Worm (Caenorhabditis elegans) whole organism, early embryonic: Measurements from ENCODE around the gene bath-30.

Experiments
- B0310.2 ChIP-seq: sonication (generic microtip); optimal IDR thresholded peaks from 2 replicates; lab custom pipeline; 2016; ENCODE audit warnings: mild to moderate bottlenecking, missing genetic modification characterization, missing compliant biosample characterization
- F13C5.2 ChIP-seq: sonication (generic microtip); optimal IDR thresholded peaks from 2 replicates; lab custom pipeline; 2017; ENCODE audit warnings: mild to moderate bottlenecking, missing genetic modification characterization, inconsistent platforms, missing compliant biosample characterization
- aly-1 ChIP-seq: sonication (generic microtip); optimal IDR thresholded peaks from 2 replicates; lab custom pipeline; 2016; ENCODE audit warnings: missing genetic modification characterization, missing compliant biosample characterization
- ama-1 ChIP-seq: fragments of 150-350 bp; optimal IDR thresholded peaks from 2 replicates; lab custom pipeline; 2014
- ceh-13 ChIP-seq: fragments of 200-800 bp; sonication (Bioruptor generic); optimal IDR thresholded peaks from 2 replicates; lab custom pipeline; 2018; ENCODE audit warnings: mild to moderate bottlenecking, missing genetic modification characterization, missing compliant biosample characterization
- ceh-36 ChIP-seq: sonication (generic microtip); optimal IDR thresholded peaks from 2 replicates; lab custom pipeline; 2016; ENCODE audit warnings: missing genetic modification characterization, inconsistent platforms, missing compliant biosample characterization
- ets-7 ChIP-seq: sonication (generic microtip); optimal IDR thresholded peaks from 2 replicates; lab custom pipeline; 2016; ENCODE audit warnings: missing genotype, missing genetic modification characterization, missing compliant biosample characterization
- flt-1 ChIP-seq: fragments of 200-800 bp; sonication (Bioruptor generic); IDR thresholded peaks from 2 replicates; pipeline ENCODE4 v1.3.6; 2022; ENCODE audit warnings: missing genetic modification characterization, missing compliant biosample characterization
- hmbx-1 ChIP-seq: sonication (generic microtip); optimal IDR thresholded peaks from 2 replicates; lab custom pipeline; 2016; ENCODE audit warnings: mild to moderate bottlenecking, missing genetic modification characterization, missing compliant biosample characterization
- hmg-4 ChIP-seq: fragments of 200-800 bp; sonication (Bioruptor generic); optimal IDR thresholded peaks from 2 replicates; lab custom pipeline; 2018; ENCODE audit warnings: mild to moderate bottlenecking, missing genetic modification characterization, missing compliant biosample characterization
- hnd-1 ChIP-seq: sonication (generic microtip); optimal IDR thresholded peaks from 2 replicates; lab custom pipeline; 2016; ENCODE audit warnings: missing genetic modification characterization, missing compliant biosample characterization
- pes-1 ChIP-seq: fragments of 200-800 bp; sonication (Bioruptor generic); IDR thresholded peaks from 2 replicates; pipeline ENCODE4 v1.3.6; 2022; ENCODE audit warnings: missing genetic modification reagents, missing genetic modification characterization, missing compliant biosample characterization
- scrt-1 ChIP-seq: fragments of 200-800 bp; sonication (Bioruptor generic); IDR thresholded peaks from 2 replicates; pipeline ENCODE4 v1.3.6; 2022; ENCODE audit warnings: missing genetic modification characterization, missing compliant biosample characterization
- sea-1 ChIP-seq: fragments of 200-800 bp; sonication (Bioruptor generic); conservative IDR thresholded peaks from 2 replicates; pipeline ENCODE4 v1.3.6; 2022; ENCODE audit warnings: missing genetic modification characterization, missing compliant biosample characterization
- tbx-11 ChIP-seq: fragments of 200-800 bp; sonication (Bioruptor generic); IDR thresholded peaks from 2 replicates; pipeline ENCODE4 v1.3.6; 2022; ENCODE audit warnings: missing genetic modification characterization, missing compliant biosample characterization
- tbx-37 ChIP-seq: fragments of 200-800 bp; sonication (Bioruptor generic); conservative IDR thresholded peaks from 2 replicates; pipeline ENCODE4 v1.3.6; 2022; ENCODE audit warnings: missing genetic modification reagents, missing genetic modification characterization, missing compliant biosample characterization
- tra-4 ChIP-seq: sonication (generic microtip); optimal IDR thresholded peaks from 2 replicates; lab custom pipeline; 2017; ENCODE audit warnings: missing genetic modification characterization, missing compliant biosample characterization

Gene bath-30

ce11 chrII:3346328-3346780 is at the start of gene bath-30:
bath-30 (minus strand) TSS chrII:3346378.
- no peak for TF ChIP-seq ets-7 (tag; lab: Kevin White, UChicago)
- TF ChIP-seq ama-1 (lab: Kevin White, UChicago): no peak
- no peak for TF ChIP-seq tra-4 (tag; lab: Kevin White, UChicago)
- no peak for TF ChIP-seq hmbx-1 (tag; lab: Kevin White, UChicago)
- TF ChIP-seq ceh-13 (GFP tag; lab: Kevin White, UChicago): no peak
- TF ChIP-seq ceh-36 (tag; lab: Kevin White, UChicago): no peak
- TF ChIP-seq scrt-1 (GFP tag; lab: Robert Waterston, UW): no peak
- no peak for TF ChIP-seq tbx-11 (GFP tag; lab: Robert Waterston, UW)
- no peak for TF ChIP-seq B0310.2
- TF ChIP-seq aly-1 (tag; lab: Kevin White, UChicago): no peak
- TF ChIP-seq tbx-37 (GFP tag; lab: Robert Waterston, UW): no peak
- no peak for TF ChIP-seq hmg-4 (GFP tag; lab: Kevin White, UChicago)
- no peak for TF ChIP-seq flt-1
- no peak for TF ChIP-seq F13C5.2 (tag; lab: Kevin White, UChicago)
- TF ChIP-seq pes-1 (GFP tag; lab: Robert Waterston, UW): no peak

ce11 chrII:3395484-3395883 is 49.3 kb upstream of the bath-30 start, which contains the start of gene nep-20:
nep-20 (minus strand) TSS chrII:3395584.
- TF ChIP-seq hmbx-1 (tag; lab: Kevin White, UChicago) (no peak), scrt-1 (GFP tag; lab: Robert Waterston, UW) (no peak), sea-1 (GFP tag; lab: Robert Waterston, UW) (no peak), B0310.2 (no peak), tra-4 (tag; lab: Kevin White, UChicago) (no peak), pes-1 (GFP tag; lab: Robert Waterston, UW) (no peak), ceh-36 (tag; lab: Kevin White, UChicago) (no peak), ets-7 (tag; lab: Kevin White, UChicago) (no peak), flt-1 (no peak), hnd-1 (no peak), tbx-11 (GFP tag; lab: Robert Waterston, UW) (no peak)

ce11 chrII:3387503-3387902 is 41.3 kb upstream of the bath-30 start, which contains the start of gene T06D4.6:
T06D4.6 (minus strand) TSS chrII:3387603.
- TF ChIP-seq ceh-13 (GFP tag; lab: Kevin White, UChicago) (no peak), tbx-37 (GFP tag; lab: Robert Waterston, UW) (no peak), ceh-36 (tag; lab: Kevin White, UChicago) (no peak), flt-1 (no peak), hmbx-1 (tag; lab: Kevin White, UChicago) (no peak), ets-7 (tag; lab: Kevin White, UChicago) (no peak), F13C5.2 (tag; lab: Kevin White, UChicago) (no peak), tra-4 (tag; lab: Kevin White, UChicago) (no peak), pes-1 (GFP tag; lab: Robert Waterston, UW) (no peak), aly-1 (tag; lab: Kevin White, UChicago) (no peak), hmg-4 (GFP tag; lab: Kevin White, UChicago) (no peak), sea-1 (GFP tag; lab: Robert Waterston, UW) (no peak), ama-1 (lab: Kevin White, UChicago) (no peak), B0310.2 (no peak), scrt-1 (GFP tag; lab: Robert Waterston, UW) (no peak), tbx-11 (GFP tag; lab: Robert Waterston, UW) (no peak), hnd-1 (no peak)

DNA sequence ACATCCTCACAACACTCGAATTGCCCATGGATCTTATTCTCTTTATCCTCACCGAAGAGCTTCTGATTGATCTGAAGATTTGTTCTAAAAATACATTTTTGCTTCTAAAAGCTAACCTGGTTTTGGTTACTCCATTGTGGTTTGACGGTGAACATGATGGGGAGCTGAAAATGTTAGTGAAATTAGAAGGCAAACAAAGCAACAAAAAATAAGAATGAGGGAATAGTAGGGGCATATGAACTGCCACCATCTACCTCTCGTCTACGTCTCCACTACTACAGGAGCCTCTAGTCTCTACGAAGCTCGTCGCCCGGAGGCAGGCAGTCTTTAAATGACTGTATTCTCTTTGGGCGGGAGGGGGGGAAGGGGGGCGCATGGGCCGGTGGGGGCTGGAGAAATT is 39.6 kb upstream of the bath-30 start, which contains the start of gene T06D4.2:
T06D4.2 (minus strand) TSS at position 170 of the 400 bp plus-strand sequence.
- TF ChIP-seq F13C5.2 (tag; lab: Kevin White, UChicago): no peak
- TF ChIP-seq hmbx-1 (tag; lab: Kevin White, UChicago): no peak
- no peak for TF ChIP-seq pes-1 (GFP tag; lab: Robert Waterston, UW)

- TF ChIP-seq ama-1 (lab: Kevin White, UChicago) (no peak), ceh-13 (GFP tag; lab: Kevin White, UChicago) (no peak), flt-1 (no peak), sea-1 (GFP tag; lab: Robert Waterston, UW) (no peak), B0310.2 (no peak), F13C5.2 (tag; lab: Kevin White, UChicago) (no peak), tbx-37 (GFP tag; lab: Robert Waterston, UW) (no peak), hnd-1 (no peak), tbx-11 (GFP tag; lab: Robert Waterston, UW) (no peak), ets-7 (tag; lab: Kevin White, UChicago) (no peak), tra-4 (tag; lab: Kevin White, UChicago) (no peak), hmbx-1 (tag; lab: Kevin White, UChicago) (no peak), hmg-4 (GFP tag; lab: Kevin White, UChicago) (no peak)
Measured at ce11 chrII:3383116-3383515, 36.9 kb upstream of the bath-30 start.

DNA sequence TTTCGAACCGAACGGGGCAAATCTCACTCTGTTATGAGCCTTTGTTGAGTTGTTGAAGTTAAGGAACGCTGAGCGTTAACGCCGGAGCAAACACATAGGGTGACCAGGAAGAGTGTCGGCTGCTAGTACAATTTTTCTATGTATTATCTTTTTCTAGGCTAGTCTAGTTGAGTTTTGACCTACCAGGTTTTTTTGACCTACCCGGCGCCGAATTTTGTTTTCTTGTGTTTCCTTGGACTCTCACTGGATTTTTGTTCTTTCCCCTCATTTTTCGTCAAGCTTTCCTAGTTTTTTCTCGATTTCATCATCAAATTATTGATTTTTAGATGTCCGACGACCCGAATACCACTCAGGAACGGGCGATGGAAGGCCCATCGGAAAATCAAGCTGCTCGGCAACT is 35.3 kb upstream of the bath-30 start, which contains the start of gene T06D4.1:
T06D4.1 (plus strand) TSS at position 321 of the 400 bp plus-strand sequence.
- TF ChIP-seq pes-1 (GFP tag; lab: Robert Waterston, UW) (no peak), F13C5.2 (tag; lab: Kevin White, UChicago) (no peak), ama-1 (lab: Kevin White, UChicago) (no peak), tbx-37 (GFP tag; lab: Robert Waterston, UW) (no peak), scrt-1 (GFP tag; lab: Robert Waterston, UW) (no peak), B0310.2 (no peak), hmg-4 (GFP tag; lab: Kevin White, UChicago) (no peak), tra-4 (tag; lab: Kevin White, UChicago) (no peak), tbx-11 (GFP tag; lab: Robert Waterston, UW) (no peak), ets-7 (tag; lab: Kevin White, UChicago) (no peak), aly-1 (tag; lab: Kevin White, UChicago) (no peak), ceh-13 (GFP tag; lab: Kevin White, UChicago) (no peak), sea-1 (GFP tag; lab: Robert Waterston, UW) (no peak)

DNA sequence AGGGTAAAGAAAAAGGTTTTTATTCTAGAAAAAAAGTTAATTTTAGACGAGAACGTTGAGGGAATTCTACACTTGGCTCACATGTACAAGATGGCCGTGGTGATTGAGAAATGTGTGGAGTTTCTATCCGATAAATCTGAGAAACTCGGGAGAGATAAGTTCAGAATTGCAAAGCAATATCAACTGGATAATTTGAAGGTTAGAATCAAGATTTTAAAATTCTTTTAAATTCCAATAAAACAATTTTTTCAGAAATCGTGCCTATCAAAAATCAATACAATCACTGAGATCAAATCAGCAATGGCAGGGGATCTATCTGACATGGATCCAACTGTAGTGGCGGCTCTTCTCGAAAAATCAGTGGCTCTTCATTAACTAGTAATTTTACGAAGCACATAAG is 32.1 kb upstream of the bath-30 start, which contains the start of gene Y49F6C.2:
Y49F6C.2 (plus strand) TSS at position 301 of the 400 bp plus-strand sequence.
- TF ChIP-seq hnd-1: no peak
- no peak for TF ChIP-seq B0310.2
- no peak for TF ChIP-seq pes-1 (GFP tag; lab: Robert Waterston, UW)
- TF ChIP-seq tra-4 (tag; lab: Kevin White, UChicago): no peak
- no peak for TF ChIP-seq hmg-4 (GFP tag; lab: Kevin White, UChicago)
- no peak for TF ChIP-seq ceh-13 (GFP tag; lab: Kevin White, UChicago)
- TF ChIP-seq F13C5.2 (tag; lab: Kevin White, UChicago): no peak
- no peak for TF ChIP-seq ama-1 (lab: Kevin White, UChicago)
- TF ChIP-seq ceh-36 (tag; lab: Kevin White, UChicago): no peak
- TF ChIP-seq hmbx-1 (tag; lab: Kevin White, UChicago): no peak
- no peak for TF ChIP-seq tbx-11 (GFP tag; lab: Robert Waterston, UW)
- TF ChIP-seq scrt-1 (GFP tag; lab: Robert Waterston, UW): no peak
- TF ChIP-seq aly-1 (tag; lab: Kevin White, UChicago): no peak
- TF ChIP-seq flt-1: no peak
- TF ChIP-seq ets-7 (tag; lab: Kevin White, UChicago): no peak
- TF ChIP-seq tbx-37 (GFP tag; lab: Robert Waterston, UW): no peak
- TF ChIP-seq sea-1 (GFP tag; lab: Robert Waterston, UW): no peak
